Worm (Caenorhabditis elegans) whole organism, L3 larva: ENCODE data around the gene immt-2.

Experiments
- R02D3.7 ChIP-seq: fragments of 150-350 bp; optimal IDR thresholded peaks from 2 replicates; lab custom pipeline; 2014; ENCODE audit warnings: missing biosample characterization, missing genetic modification characterization
- aly-2 ChIP-seq: fragments of 150-350 bp; optimal IDR thresholded peaks from 2 replicates; lab custom pipeline; 2014; ENCODE audit warnings: missing biosample characterization, missing genetic modification characterization
- ama-1 ChIP-seq: fragments of 150-350 bp; optimal IDR thresholded peaks from 2 replicates; lab custom pipeline; 2018
- eor-1 ChIP-seq, 2 experiments: fragments of 150-350 bp; optimal IDR thresholded peaks; 2 replicates each; lab custom pipeline; 2014 to 2018; ENCODE audit warnings: missing biosample characterization in 2 of 2, missing genetic modification characterization in 2 of 2
- fos-1 ChIP-seq: fragments of 150-350 bp; optimal IDR thresholded peaks from 2 replicates; lab custom pipeline; 2014; ENCODE audit warnings: missing biosample characterization, missing genetic modification characterization
- nhr-12 ChIP-seq: fragments of 150-350 bp; optimal IDR thresholded peaks from 2 replicates; lab custom pipeline; 2014; ENCODE audit warnings: missing biosample characterization, missing genetic modification characterization
- nhr-237 ChIP-seq: fragments of 150-350 bp; optimal IDR thresholded peaks from 2 replicates; lab custom pipeline; 2014; ENCODE audit warnings: missing biosample characterization, missing genetic modification characterization
- nhr-76 ChIP-seq: fragments of 150-350 bp; sonication (generic microtip); optimal IDR thresholded peaks from 5 replicates; lab custom pipeline; 2014; ENCODE audit warnings: missing biosample characterization, missing genetic modification characterization
- pha-4 ChIP-seq: fragments of 150-350 bp; optimal IDR thresholded peaks from 2 replicates; lab custom pipeline; 2014; ENCODE audit warnings: missing biosample characterization, missing genetic modification reagents, missing genetic modification characterization
- ztf-4 ChIP-seq: fragments of 150-350 bp; optimal IDR thresholded peaks from 2 replicates; lab custom pipeline; 2014; ENCODE audit warnings: missing biosample characterization, missing genetic modification characterization

ce11 chrV:16812371-16812770, 23.3 kb downstream of the immt-2 start:
- TF ChIP-seq nhr-76 (tag; lab: Kevin White, UChicago), result no peak
- TF ChIP-seq nhr-12 (tag; lab: Kevin White, UChicago), result no peak
- TF ChIP-seq nhr-237 (tag; lab: Kevin White, UChicago), result no peak
- TF ChIP-seq R02D3.7 (tag; lab: Kevin White, UChicago), result no peak
- TF ChIP-seq aly-2 (tag; lab: Kevin White, UChicago), result no peak
- no peak for TF ChIP-seq fos-1 (tag; lab: Kevin White, UChicago)
- no peak for TF ChIP-seq pha-4
- TF ChIP-seq ama-1 (lab: Kevin White, UChicago), result no peak
- no peak for TF ChIP-seq ztf-4
- TF ChIP-seq eor-1 (tag; optimal IDR thresholded peaks at IDR 0.05; lab: Kevin White, UChicago), result no peak
